Worm (Caenorhabditis elegans): ENCODE data around the gene irld-18.

Gene irld-18

DNA sequence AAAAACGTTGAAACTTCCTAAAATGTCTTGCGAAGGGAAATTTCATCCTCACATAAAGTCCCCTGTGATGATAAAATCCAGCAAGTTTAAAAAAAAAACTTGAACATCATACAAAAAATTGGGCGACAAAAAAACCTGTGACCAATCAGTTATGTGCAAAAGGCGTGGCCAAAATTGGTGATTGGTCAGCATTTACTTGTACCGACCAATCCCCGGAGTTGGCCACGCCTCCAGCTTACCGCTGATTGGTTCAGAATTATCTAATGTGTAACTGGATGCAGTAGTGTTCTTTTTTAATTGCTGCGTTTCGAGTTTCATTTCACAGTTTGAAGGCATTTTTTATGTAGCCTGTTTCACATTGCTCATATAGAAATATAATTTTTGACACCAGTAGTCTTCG is 7.8 kb downstream of the irld-18 start:
- TF ChIP-seq K09A11.1 (tag; optimal IDR thresholded peaks at IDR 0.05; ENCODE audit: insufficient read depth) (no peak), nfya-1 (tag; optimal IDR thresholded peaks at IDR 0.05) (peak; percentile 85)

DNA sequence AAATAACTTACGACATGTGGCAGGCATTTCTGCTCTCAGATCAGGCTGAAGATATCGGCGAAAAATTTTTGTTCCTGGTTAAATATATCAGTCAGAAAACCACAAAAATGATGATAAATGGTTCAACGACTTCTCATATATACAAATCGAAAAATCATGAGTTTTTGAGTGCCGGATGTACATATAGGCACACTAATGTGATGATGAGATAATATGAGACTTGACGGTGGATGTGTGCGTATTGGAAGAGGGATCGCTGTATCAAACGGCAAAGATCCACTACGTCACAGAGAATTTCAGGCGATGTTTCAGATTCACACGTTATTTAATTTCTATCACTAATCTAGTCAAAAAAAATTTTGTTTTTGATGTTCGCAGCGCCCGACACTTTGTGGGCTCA is 8.2 kb downstream of the irld-18 start, which contains the start of gene glb-34:
Gene glb-34 (minus strand): TSS at position 101 of the 400 bp plus-strand sequence.
- TF ChIP-seq mec-3 (tag; optimal IDR thresholded peaks at IDR 0.05; ENCODE audit: borderline replicate concordance) (no peak), unc-3 (GFP tag; conservative IDR thresholded peaks at IDR 0.05) (no peak), unc-3 (tag; optimal IDR thresholded peaks at IDR 0.05) (no peak), elt-4 (tag; optimal IDR thresholded peaks at IDR 0.05) (no peak), ahr-1 (tag; optimal IDR thresholded peaks at IDR 0.05) (no peak), ceh-6 (GFP tag; optimal IDR thresholded peaks at IDR 0.05) (no peak), pag-3 (tag; optimal IDR thresholded peaks at IDR 0.05; ENCODE audit: borderline replicate concordance) (no peak), sox-2 (GFP tag; IDR thresholded peaks at IDR 0.05) (no peak), ceh-48 (tag; optimal IDR thresholded peaks at IDR 0.05) (no peak), hlh-30 (tag; optimal IDR thresholded peaks at IDR 0.05; ENCODE audit: insufficient read depth) (no peak), hlh-6 (tag; optimal IDR thresholded peaks at IDR 0.05) (no peak), che-1 (tag; optimal IDR thresholded peaks at IDR 0.05) (no peak), zip-5 (tag; optimal IDR thresholded peaks at IDR 0.05) (no peak), unc-42 (tag; optimal IDR thresholded peaks at IDR 0.05) (no peak)

ce11 chrIV:14571626-14572025 is 9.2 kb downstream of the irld-18 start:
- TF ChIP-seq dve-1 (tag; optimal IDR thresholded peaks at IDR 0.05): no peak
- TF ChIP-seq che-1 (tag; optimal IDR thresholded peaks at IDR 0.05): no peak
- no peak for TF ChIP-seq zip-5 (tag; optimal IDR thresholded peaks at IDR 0.05)
- no peak for TF ChIP-seq sox-4 (tag; optimal IDR thresholded peaks at IDR 0.05)
- no peak for TF ChIP-seq unc-86 (tag; optimal IDR thresholded peaks at IDR 0.05)
- TF ChIP-seq elt-2 (tag; optimal IDR thresholded peaks at IDR 0.05): no peak
- TF ChIP-seq eyg-1 (tag; optimal IDR thresholded peaks at IDR 0.05): no peak
- TF ChIP-seq npax-4 (tag; optimal IDR thresholded peaks at IDR 0.05): no peak
- TF ChIP-seq fkh-6 (tag; optimal IDR thresholded peaks at IDR 0.05): no peak
- no peak for TF ChIP-seq tbx-7 (tag; optimal IDR thresholded peaks at IDR 0.05)

- TF ChIP-seq elt-4 (tag; optimal IDR thresholded peaks at IDR 0.05) (no peak), ets-4 (tag; optimal IDR thresholded peaks at IDR 0.05) (no peak), ceh-24 (tag; optimal IDR thresholded peaks at IDR 0.05) (no peak), ceh-6 (GFP tag; optimal IDR thresholded peaks at IDR 0.05) (no peak), K02D7.2 (tag; optimal IDR thresholded peaks at IDR 0.05) (no peak), mec-3 (tag; optimal IDR thresholded peaks at IDR 0.05; ENCODE audit: borderline replicate concordance) (no peak), hlh-6 (tag; optimal IDR thresholded peaks at IDR 0.05) (no peak), npax-4 (tag; optimal IDR thresholded peaks at IDR 0.05) (no peak), pros-1 (tag; optimal IDR thresholded peaks at IDR 0.05) (no peak), gmeb-2 (tag; optimal IDR thresholded peaks at IDR 0.05) (no peak), sox-2 (GFP tag; IDR thresholded peaks at IDR 0.05) (no peak), ama-1 (optimal IDR thresholded peaks at IDR 0.05) (no peak), hlh-8 (tag; optimal IDR thresholded peaks at IDR 0.05) (no peak), ztf-16 (tag; optimal IDR thresholded peaks at IDR 0.05) (no peak), rnt-1 (tag; optimal IDR thresholded peaks at IDR 0.05) (no peak)
Measured at ce11 chrIV:14565062-14565461, 15.8 kb downstream of the irld-18 start, which contains the start of gene Y57G11B.2. TSS of gene Y57G11B.2 (plus strand) at chrIV:14565362.

DNA sequence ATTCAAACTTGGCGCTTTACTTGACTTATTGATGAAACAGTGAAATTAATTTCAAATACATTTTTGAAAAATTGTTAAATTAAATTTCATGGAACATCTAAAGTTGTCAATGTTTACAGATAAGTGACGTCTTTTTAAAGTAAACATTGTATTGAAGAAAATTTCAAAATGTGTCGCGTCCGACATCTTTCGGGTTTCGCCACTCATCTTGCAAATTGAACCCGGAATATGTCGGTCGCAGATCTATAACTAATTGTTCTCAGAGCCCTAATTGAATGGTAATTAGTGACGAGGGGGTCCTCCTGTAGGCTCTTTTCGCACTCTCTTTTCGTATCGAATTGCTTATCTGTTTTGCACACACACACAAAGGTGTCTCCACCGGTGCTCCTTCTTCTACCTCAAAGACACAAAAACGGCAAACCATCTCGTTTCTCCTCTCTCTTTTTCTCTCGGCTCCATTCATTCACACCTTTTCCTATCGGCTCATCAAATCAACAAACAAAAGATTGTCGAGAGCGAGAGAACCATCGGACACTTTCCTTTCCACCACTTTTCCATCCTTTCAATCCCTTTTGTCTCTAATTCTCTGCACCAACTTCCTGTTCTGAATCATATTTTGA is 18.1 kb downstream of the irld-18 start:
- TF ChIP-seq ceh-9 (tag; optimal IDR thresholded peaks at IDR 0.05): no peak
- peak; percentile 19 for TF ChIP-seq elt-2 (tag; optimal IDR thresholded peaks at IDR 0.05)
